Fruit fly (Drosophila melanogaster): Measurements from ENCODE around the gene GatA.

Gene GatA

dm6 chr3R:18983614-18984185 is 45.0 kb downstream of the GatA start, which contains the start of the genes snRNP-U1-C and gukh (continued):
- TF ChIP-seq Antp (GFP tag; optimal IDR thresholded peaks at IDR 0.05) (peak; percentile 20), CG12942 (GFP tag; optimal IDR thresholded peaks at IDR 0.05) (peak; percentile 83), CG15269 (tag; optimal IDR thresholded peaks at IDR 0.05) (peak; percentile 86), CG12219 (GFP tag; optimal IDR thresholded peaks at IDR 0.05) (peak; percentile 61), Ets65A (GFP tag) (no peak), tgo (GFP tag; IDR thresholded peaks at IDR 0.05) (peak; percentile 85; the same call in 2 of the 3 replicates), hb (GFP tag; IDR thresholded peaks at IDR 0.05; ENCODE audit: partially characterized antibody) (peak; percentile 33; the same call in 1 of the 3 replicates), Side (GFP tag; optimal IDR thresholded peaks at IDR 0.05) (peak; percentile 25), Sin3A (optimal IDR thresholded peaks at IDR 0.05) (peak; percentile 63), CG18619 (GFP tag; optimal IDR thresholded peaks at IDR 0.05) (peak; percentile 74), phol (tag; optimal IDR thresholded peaks at IDR 0.05) (peak; percentile 79), insv (GFP tag; optimal IDR thresholded peaks at IDR 0.05) (peak in 1 of 2 experiments; percentile 71), Lpt (GFP tag; optimal IDR thresholded peaks at IDR 0.05) (no peak), CG9817 (tag; optimal IDR thresholded peaks at IDR 0.05) (peak; percentile 89), CG2202 (tag; optimal IDR thresholded peaks at IDR 0.05) (peak; percentile 57), her (GFP tag; optimal IDR thresholded peaks at IDR 0.05) (peak; percentile 11), ERR (GFP tag; optimal IDR thresholded peaks at IDR 0.05) (no peak), Neu2 (GFP tag; optimal IDR thresholded peaks at IDR 0.05; ENCODE audit: borderline replicate concordance) (no peak), btn (GFP tag; optimal IDR thresholded peaks at IDR 0.05) (no peak), CG5245 (GFP tag; optimal IDR thresholded peaks at IDR 0.05) (peak; percentile 60), CG18011 (GFP tag; optimal IDR thresholded peaks at IDR 0.05) (peak; percentile 75), CG11696 (GFP tag; IDR thresholded peaks at IDR 0.05) (peak; percentile 44; the same call in 1 of the 2 replicates), dati (GFP tag; IDR thresholded peaks at IDR 0.05) (peak; percentile 61), Dp (GFP tag; optimal IDR thresholded peaks at IDR 0.05) (peak; percentile 66), NK7.1 (GFP tag; optimal IDR thresholded peaks at IDR 0.05) (no peak), Fer2 (tag; optimal IDR thresholded peaks at IDR 0.05) (peak; percentile 65), Poxn (GFP tag; IDR thresholded peaks at IDR 0.05) (peak; percentile 35), fd96Cb (tag; optimal IDR thresholded peaks at IDR 0.05) (peak; percentile 57), vfl (GFP tag; optimal IDR thresholded peaks at IDR 0.05) (peak; percentile 48), pho (GFP tag; optimal IDR thresholded peaks at IDR 0.05) (peak; percentile 32), al (GFP tag; IDR thresholded peaks at IDR 0.05) (peak; percentile 82), CG4820 (GFP tag; optimal IDR thresholded peaks at IDR 0.05) (peak; percentile 39), YL-1 (GFP tag; optimal IDR thresholded peaks at IDR 0.05) (peak; percentile 90), Six4 (GFP tag; optimal IDR thresholded peaks at IDR 0.05) (peak; percentile 54), CG6272 (GFP tag; IDR thresholded peaks at IDR 0.05) (peak; percentile 52), crol (GFP tag; IDR thresholded peaks at IDR 0.05) (no peak), luna (GFP tag; optimal IDR thresholded peaks at IDR 0.05) (no peak), CG18476 (GFP tag; optimal IDR thresholded peaks at IDR 0.05) (peak; percentile 69), H15 (GFP tag; IDR thresholded peaks at IDR 0.05) (peak; percentile 50; the same call in 1 of the 3 replicates), CG10431 (GFP tag; optimal IDR thresholded peaks at IDR 0.05) (peak; percentile 0), ab (GFP tag; optimal IDR thresholded peaks at IDR 0.05) (no peak), CG9797 (GFP tag; optimal IDR thresholded peaks at IDR 0.05) (peak; percentile 99), dpn (GFP tag; optimal IDR thresholded peaks at IDR 0.05) (peak; percentile 40 to 84), stwl (tag; optimal IDR thresholded peaks at IDR 0.05) (peak; percentile 75), CG1233 (GFP tag; optimal IDR thresholded peaks at IDR 0.05) (peak; percentile 79), TFAM (GFP tag; optimal IDR thresholded peaks at IDR 0.05) (no peak), sc (optimal IDR thresholded peaks at IDR 0.05) (no peak), sc (GFP tag; optimal IDR thresholded peaks at IDR 0.05) (peak; percentile 46), CG17912 (GFP tag; optimal IDR thresholded peaks at IDR 0.05) (peak; percentile 28), CG32767 (GFP tag; IDR thresholded peaks at IDR 0.05) (peak; percentile 82), CG15601 (tag; optimal IDR thresholded peaks at IDR 0.05) (peak; percentile 73)
